Worm (Caenorhabditis elegans) whole organism, young adult: ENCODE data around the gene Y39G8B.7.

ENCODE experiments used
- B0019.2 ChIP-seq: fragments of 200-800 bp; sonication (Bioruptor generic); conservative IDR thresholded peaks from 2 replicates; pipeline ENCODE4 v1.3.6; 2022; ENCODE audit warnings: missing genetic modification reagents, missing genetic modification characterization, missing compliant biosample characterization
- B0261.1 ChIP-seq: sonication (generic microtip); optimal IDR thresholded peaks from 2 replicates; lab custom pipeline; 2016; ENCODE audit warnings: mild to moderate bottlenecking, missing genetic modification characterization, moderate library complexity, missing compliant biosample characterization
- C17E4.6 ChIP-seq: fragments of 200-800 bp; sonication (Bioruptor generic); IDR thresholded peaks from 2 replicates; pipeline ENCODE4 v1.3.6; 2022; ENCODE audit warnings: missing genetic modification reagents, missing genetic modification characterization, missing compliant biosample characterization
- D2030.7 ChIP-seq: fragments of 200-800 bp; sonication (Bioruptor generic); IDR thresholded peaks from 2 replicates; pipeline ENCODE4 v1.3.6; 2022; ENCODE audit warnings: missing genetic modification reagents, missing genetic modification characterization, missing compliant biosample characterization
- F23B12.7 ChIP-seq: sonication (generic microtip); optimal IDR thresholded peaks from 2 replicates; lab custom pipeline; 2017; ENCODE audit warnings: missing genetic modification characterization, mild to moderate bottlenecking, missing compliant biosample characterization, antibody characterized with exemption, moderate library complexity; ENCODE audit not compliant: insufficient read depth
- F52B5.7 ChIP-seq: sonication (generic microtip); optimal IDR thresholded peaks from 2 replicates; lab custom pipeline; 2016; ENCODE audit warnings: mild to moderate bottlenecking, missing genetic modification characterization, missing compliant biosample characterization
- F57A8.1 ChIP-seq: fragments of 200-800 bp; sonication (Bioruptor generic); optimal IDR thresholded peaks from 2 replicates; lab custom pipeline; 2018; ENCODE audit warnings: mild to moderate bottlenecking, missing genetic modification characterization, moderate library complexity, missing compliant biosample characterization
- T26A5.8 ChIP-seq: sonication (generic microtip); optimal IDR thresholded peaks from 2 replicates; lab custom pipeline; 2016; ENCODE audit warnings: missing genetic modification characterization, missing compliant biosample characterization
- Y53G8AR.9 ChIP-seq: fragments of 200-800 bp; sonication (Bioruptor generic); conservative IDR thresholded peaks from 2 replicates; pipeline ENCODE4 v1.3.6; 2022; ENCODE audit warnings: missing genetic modification reagents, missing genetic modification characterization, missing compliant biosample characterization
- Y79H2A.3 ChIP-seq: fragments of 200-800 bp; sonication (Bioruptor generic); conservative IDR thresholded peaks from 2 replicates; pipeline ENCODE4 v1.3.6; 2022; ENCODE audit warnings: missing genetic modification reagents, missing genetic modification characterization, missing compliant biosample characterization
- akir-1 ChIP-seq: fragments of 200-800 bp; sonication (Bioruptor generic); optimal IDR thresholded peaks from 2 replicates; lab custom pipeline; 2018; ENCODE audit warnings: mild to moderate bottlenecking, missing genetic modification characterization, moderate library complexity, missing compliant biosample characterization
- aptf-3 ChIP-seq: fragments of 200-800 bp; sonication (Bioruptor generic); IDR thresholded peaks from 2 replicates; pipeline ENCODE4 v1.3.6; 2022; ENCODE audit warnings: missing genetic modification characterization, missing compliant biosample characterization
- athp-1 ChIP-seq: sonication (generic microtip); optimal IDR thresholded peaks from 2 replicates; lab custom pipeline; 2017; ENCODE audit warnings: mild to moderate bottlenecking, missing genetic modification characterization, missing compliant biosample characterization
- bed-2 ChIP-seq: fragments of 200-800 bp; sonication (Bioruptor generic); IDR thresholded peaks from 2 replicates; pipeline ENCODE4 v1.3.6; 2022; ENCODE audit warnings: missing genetic modification reagents, missing genetic modification characterization, missing compliant biosample characterization
- ccch-3 ChIP-seq: fragments of 200-800 bp; sonication (Bioruptor generic); optimal IDR thresholded peaks from 2 replicates; lab custom pipeline; 2018; ENCODE audit warnings: mild to moderate bottlenecking, missing genetic modification characterization, missing compliant biosample characterization
- ceh-100 ChIP-seq: fragments of 200-800 bp; sonication (Bioruptor generic); IDR thresholded peaks from 2 replicates; pipeline ENCODE4 v1.3.6; 2022; ENCODE audit warnings: missing genetic modification reagents, missing genetic modification characterization, missing compliant biosample characterization
- chd-7 ChIP-seq: sonication (generic microtip); optimal IDR thresholded peaks from 2 replicates; lab custom pipeline; 2016; ENCODE audit warnings: mild to moderate bottlenecking, missing genetic modification characterization, moderate library complexity, missing compliant biosample characterization
- fkh-3 ChIP-seq: sonication (generic microtip); optimal IDR thresholded peaks from 2 replicates; lab custom pipeline; 2016; ENCODE audit warnings: mild to moderate bottlenecking, missing genetic modification characterization, missing compliant biosample characterization
- hmg-1.2 ChIP-seq: fragments of 200-800 bp; sonication (Bioruptor generic); IDR thresholded peaks from 2 replicates; pipeline ENCODE4 v1.3.6; 2022; ENCODE audit warnings: missing genetic modification reagents, missing genetic modification characterization, missing compliant biosample characterization
- hmg-20 ChIP-seq: fragments of 200-800 bp; sonication (Bioruptor generic); IDR thresholded peaks from 2 replicates; pipeline ENCODE4 v1.3.6; 2022; ENCODE audit warnings: missing genetic modification reagents, missing genetic modification characterization, missing compliant biosample characterization
- lin-40 ChIP-seq: sonication (generic microtip); optimal IDR thresholded peaks from 2 replicates; lab custom pipeline; 2016; ENCODE audit warnings: missing genetic modification characterization, mild to moderate bottlenecking, missing compliant biosample characterization, missing genotype, missing genetic modification reagents
- lin-54 ChIP-seq: fragments of 200-800 bp; sonication (Bioruptor generic); optimal IDR thresholded peaks from 2 replicates; lab custom pipeline; 2018; ENCODE audit warnings: mild to moderate bottlenecking, missing genetic modification characterization, missing compliant biosample characterization
- lir-1 ChIP-seq: fragments of 200-800 bp; sonication (Bioruptor generic); conservative IDR thresholded peaks from 2 replicates; pipeline ENCODE4 v1.3.6; 2022; ENCODE audit warnings: missing genetic modification reagents, missing genetic modification characterization, missing compliant biosample characterization
- mes-4 ChIP-seq: sonication (generic microtip); optimal IDR thresholded peaks from 2 replicates; lab custom pipeline; 2016; ENCODE audit warnings: missing genotype, missing genetic modification characterization, missing compliant biosample characterization
- mxl-1 ChIP-seq: sonication (generic microtip); optimal IDR thresholded peaks from 2 replicates; lab custom pipeline; 2016; ENCODE audit warnings: missing genetic modification characterization, missing compliant biosample characterization
- nfya-2 ChIP-seq: fragments of 200-800 bp; sonication (Bioruptor generic); IDR thresholded peaks from 2 replicates; pipeline ENCODE4 v1.3.6; 2022; ENCODE audit warnings: missing genetic modification reagents, missing genetic modification characterization, missing compliant biosample characterization
- nhr-90 ChIP-seq: sonication (generic microtip); optimal IDR thresholded peaks from 2 replicates; lab custom pipeline; 2016; ENCODE audit warnings: missing genotype, mild to moderate bottlenecking, missing genetic modification characterization, missing compliant biosample characterization
- pbrm-1 ChIP-seq: fragments of 200-800 bp; sonication (Bioruptor generic); IDR thresholded peaks from 2 replicates; pipeline ENCODE4 v1.3.6; 2022; ENCODE audit warnings: missing genetic modification reagents, missing genetic modification characterization, missing compliant biosample characterization
- snpc-4 ChIP-seq, 5 experiments: fragments of 150-350 bp in 1 of 5; sonication (generic microtip) in 4 of 5; optimal IDR thresholded peaks; 2 replicates each; lab custom pipeline; 2014 to 2018; ENCODE audit warnings: missing genetic modification characterization in 5 of 5, missing biosample characterization in 3 of 5, antibody characterized with exemption in 2 of 5, mild to moderate bottlenecking in 2 of 5, missing compliant biosample characterization in 2 of 5, missing genotype in 2 of 5, moderate library complexity in 2 of 5, missing genetic modification reagents in 1 of 5
- somi-1 ChIP-seq: fragments of 200-800 bp; sonication (Bioruptor generic); optimal IDR thresholded peaks from 2 replicates; lab custom pipeline; 2018; ENCODE audit warnings: mild to moderate bottlenecking, missing genetic modification characterization, missing compliant biosample characterization
- tlf-1 ChIP-seq: fragments of 200-800 bp; sonication (Bioruptor generic); optimal IDR thresholded peaks from 2 replicates; lab custom pipeline; 2018; ENCODE audit warnings: mild to moderate bottlenecking, missing genetic modification characterization, missing compliant biosample characterization
- xnd-1 ChIP-seq: sonication (generic microtip); optimal IDR thresholded peaks from 2 replicates; lab custom pipeline; 2016; ENCODE audit warnings: missing genotype, missing genetic modification reagents, missing genetic modification characterization, missing compliant biosample characterization
- zfh-2 ChIP-seq: fragments of 200-800 bp; sonication (Bioruptor generic); conservative IDR thresholded peaks from 2 replicates; pipeline ENCODE4 v1.3.6; 2022; ENCODE audit warnings: missing genetic modification reagents, missing genetic modification characterization, missing compliant biosample characterization
- ztf-22 ChIP-seq: fragments of 200-800 bp; sonication (Bioruptor generic); optimal IDR thresholded peaks from 2 replicates; lab custom pipeline; 2018; ENCODE audit warnings: mild to moderate bottlenecking, missing genetic modification characterization, moderate library complexity, missing compliant biosample characterization
- ztf-25 ChIP-seq: fragments of 200-800 bp; sonication (Bioruptor generic); IDR thresholded peaks from 2 replicates; pipeline ENCODE4 v1.3.6; 2022; ENCODE audit warnings: missing genetic modification reagents, missing genetic modification characterization, missing compliant biosample characterization
- ztf-28 ChIP-seq: fragments of 200-800 bp; sonication (Bioruptor generic); IDR thresholded peaks from 2 replicates; pipeline ENCODE4 v1.3.6; 2022; ENCODE audit warnings: missing genetic modification reagents, missing genetic modification characterization, missing compliant biosample characterization

Gene Y39G8B.7

DNA sequence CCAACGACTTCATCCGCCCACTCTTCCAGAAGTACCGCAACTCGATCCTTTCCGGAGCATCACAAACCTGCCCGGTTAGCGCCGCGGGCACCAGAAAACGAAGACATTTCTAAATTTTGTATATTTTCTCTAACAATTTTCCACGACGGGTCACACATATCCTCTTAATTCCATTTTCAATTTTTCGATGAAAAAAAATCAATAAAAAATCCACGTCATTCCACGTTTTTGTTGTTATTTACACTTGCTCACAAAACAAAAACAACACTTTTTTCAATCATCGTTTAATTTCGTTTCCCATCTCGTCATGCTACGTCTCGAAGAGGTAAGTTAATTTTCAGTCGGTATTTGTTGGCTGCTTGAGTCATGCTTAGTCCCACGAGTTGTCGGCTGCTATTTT is 13.5 kb upstream of the Y39G8B.7 start, which contains the start of gene F01D5.7:
F01D5.7 (plus strand) TSS at position 301 of the 400 bp plus-strand sequence.
- TF ChIP-seq mes-4 (tag; lab: Kevin White, UChicago) (no peak), snpc-4 (GFP tag; optimal IDR thresholded peaks at IDR 0.05; lab: Kevin White, UChicago) (no peak), snpc-4 (tag; optimal IDR thresholded peaks at IDR 0.05; lab: Kevin White, UChicago) (no peak), athp-1 (tag; lab: Kevin White, UChicago) (no peak), fkh-3 (tag; lab: Kevin White, UChicago) (no peak), tlf-1 (GFP tag; lab: Kevin White, UChicago) (no peak), ccch-3 (GFP tag; lab: Kevin White, UChicago) (no peak), T26A5.8 (tag; lab: Kevin White, UChicago) (no peak), ceh-100 (GFP tag; lab: Robert Waterston, UW) (no peak), Y53G8AR.9 (no peak), ztf-28 (GFP tag; lab: Robert Waterston, UW) (no peak), lir-1 (GFP tag; lab: Robert Waterston, UW) (no peak), bed-2 (GFP tag; lab: Robert Waterston, UW) (no peak), C17E4.6 (GFP tag; lab: Robert Waterston, UW) (no peak), B0019.2 (GFP tag; lab: Robert Waterston, UW) (no peak), ztf-25 (GFP tag; lab: Robert Waterston, UW) (no peak), lin-54 (GFP tag; lab: Kevin White, UChicago) (no peak), B0261.1 (tag; lab: Kevin White, UChicago) (no peak)

DNA sequence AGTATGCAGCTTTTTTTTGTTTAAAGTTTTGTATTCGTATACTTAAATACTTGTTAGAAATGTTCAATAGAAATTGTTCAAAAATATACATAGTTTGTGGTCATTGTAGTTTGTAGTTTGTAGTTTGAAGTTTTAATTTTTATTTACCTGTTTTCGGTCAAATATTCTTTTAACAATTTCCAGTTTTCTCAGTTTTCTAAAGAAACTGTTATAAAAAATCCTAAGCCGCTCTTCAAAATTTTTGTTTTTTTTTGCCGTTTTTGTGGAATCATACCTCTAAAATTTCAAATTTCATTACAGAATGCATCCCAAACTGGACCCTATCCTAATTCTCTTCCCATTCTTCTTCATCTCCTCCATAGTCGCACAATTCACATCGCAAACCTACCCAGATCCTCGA is 11.4 kb upstream of the Y39G8B.7 start, which contains the start of gene F01D5.6:
F01D5.6 (plus strand) TSS at position 301 of the 400 bp plus-strand sequence.
- TF ChIP-seq akir-1 (GFP tag; lab: Kevin White, UChicago) = no peak

DNA sequence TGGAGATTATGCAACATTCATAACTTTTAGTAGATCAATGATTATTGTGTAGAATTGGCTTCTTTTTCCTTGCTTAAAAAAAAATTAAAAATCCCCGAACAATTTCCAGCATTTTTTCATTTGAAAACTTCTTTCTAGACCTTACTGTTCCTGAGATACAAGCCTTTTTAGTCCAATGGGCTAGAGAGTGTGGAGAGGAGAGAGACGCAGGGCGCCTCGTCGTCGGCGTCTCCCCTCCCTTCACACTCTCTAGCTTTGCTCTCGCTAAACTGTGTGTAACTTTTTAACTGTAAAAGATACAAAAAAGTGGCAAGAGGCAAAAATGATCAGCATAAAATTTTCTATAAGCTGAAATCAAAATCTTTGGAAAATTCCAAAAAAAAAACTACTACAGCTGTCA is 10.3 kb upstream of the Y39G8B.7 start:
- TF ChIP-seq lin-40 (tag; lab: Kevin White, UChicago) (no peak), hmg-1.2 (GFP tag; lab: Robert Waterston, UW) (peak; percentile 62)

DNA sequence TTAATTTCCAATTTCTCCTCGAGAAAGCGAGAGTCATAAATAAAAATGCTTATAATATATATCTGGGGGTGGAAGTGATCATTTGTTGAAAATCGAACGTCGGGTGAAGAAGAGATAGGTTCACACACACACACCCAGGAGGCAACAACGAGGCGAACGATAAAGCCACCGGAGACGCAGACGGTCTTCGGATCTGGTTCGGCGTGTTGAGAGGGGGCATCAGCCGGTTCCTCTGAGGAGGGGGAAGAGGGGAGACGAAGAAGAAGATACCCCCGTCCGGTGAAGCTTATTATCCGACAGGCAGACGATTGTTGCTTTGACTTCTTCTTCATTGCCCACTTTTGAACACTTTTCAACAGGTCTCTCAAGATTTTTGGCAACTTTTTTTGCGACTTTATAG is 9.9 kb upstream of the Y39G8B.7 start:
- TF ChIP-seq hmg-1.2 (GFP tag; lab: Robert Waterston, UW) = no peak
- no peak for TF ChIP-seq hmg-20 (GFP tag; lab: Robert Waterston, UW)
- TF ChIP-seq ztf-22 (GFP tag; lab: Kevin White, UChicago) = no peak
- no peak for TF ChIP-seq nfya-2 (GFP tag; lab: Robert Waterston, UW)
- no peak for TF ChIP-seq pbrm-1 (GFP tag; lab: Robert Waterston, UW)
- no peak for TF ChIP-seq nhr-90 (tag; lab: Kevin White, UChicago)
- TF ChIP-seq Y53G8AR.9 = no peak
- TF ChIP-seq lir-1 (GFP tag; lab: Robert Waterston, UW) = no peak
- no peak for TF ChIP-seq F52B5.7 (tag; lab: Kevin White, UChicago)
- no peak for TF ChIP-seq D2030.7 (GFP tag; lab: Robert Waterston, UW)
- no peak for TF ChIP-seq somi-1 (GFP tag; lab: Kevin White, UChicago)
- TF ChIP-seq zfh-2 (GFP tag; lab: Robert Waterston, UW) = no peak; the same call in 1 of the 2 replicates
- TF ChIP-seq xnd-1 (tag; lab: Kevin White, UChicago) = no peak
- TF ChIP-seq chd-7 = no peak
- no peak for TF ChIP-seq mxl-1 (tag; lab: Kevin White, UChicago)
- no peak for TF ChIP-seq Y79H2A.3
- no peak for TF ChIP-seq F57A8.1
- TF ChIP-seq aptf-3 (GFP tag; lab: Robert Waterston, UW) = no peak
- TF ChIP-seq C17E4.6 (GFP tag; lab: Robert Waterston, UW) = no peak
- no peak for TF ChIP-seq F23B12.7 (tag; lab: Kevin White, UChicago)
